Worm (Caenorhabditis elegans) whole organism, L1 larva: ENCODE results near the gene F35D2.2.

Source experiments
- C34B4.2 ChIP-seq: sonication (generic microtip); optimal IDR thresholded peaks from 2 replicates; lab custom pipeline; 2017; ENCODE audit warnings: mild to moderate bottlenecking, missing genetic modification characterization, missing compliant biosample characterization
- ama-1 ChIP-seq: fragments of 150-350 bp; optimal IDR thresholded peaks from 2 replicates; lab custom pipeline; 2014
- ceh-82 ChIP-seq, 3 experiments: fragments of 150-350 bp in 1 of 3; sonication (generic microtip) in 2 of 3; optimal IDR thresholded peaks; 2 replicates each; lab custom pipeline; 2014 to 2017; ENCODE audit warnings: missing biosample characterization in 3 of 3, missing genetic modification characterization in 3 of 3
- dsc-1 ChIP-seq: sonication (generic microtip); optimal IDR thresholded peaks from 2 replicates; lab custom pipeline; 2016; ENCODE audit warnings: mild to moderate bottlenecking, missing genetic modification characterization, missing compliant biosample characterization
- fos-1 ChIP-seq: fragments of 150-350 bp; optimal IDR thresholded peaks from 2 replicates; lab custom pipeline; 2014; ENCODE audit warnings: missing biosample characterization, missing genetic modification characterization
- lin-13 ChIP-seq: fragments of 150-350 bp; optimal IDR thresholded peaks from 2 replicates; lab custom pipeline; 2014; ENCODE audit warnings: missing biosample characterization, missing genetic modification reagents, missing genetic modification characterization
- mdl-1 ChIP-seq, 2 experiments: fragments of 150-350 bp; optimal IDR thresholded peaks; 2 replicates each; lab custom pipeline; 2014 to 2017; ENCODE audit warnings: missing biosample characterization in 2 of 2, missing genetic modification characterization in 2 of 2, inconsistent platforms in 1 of 2
- mep-1 ChIP-seq: fragments of 150-350 bp; optimal IDR thresholded peaks from 2 replicates; lab custom pipeline; 2014; ENCODE audit warnings: missing biosample characterization, missing genetic modification characterization
- nhr-28 ChIP-seq: fragments of 150-350 bp; optimal IDR thresholded peaks from 2 replicates; lab custom pipeline; 2014; ENCODE audit warnings: missing biosample characterization, missing genetic modification characterization
- pag-3 ChIP-seq: sonication (generic microtip); optimal IDR thresholded peaks from 2 replicates; lab custom pipeline; 2017; ENCODE audit warnings: missing genetic modification characterization, mild to moderate bottlenecking, missing compliant biosample characterization, antibody characterized with exemption, borderline replicate concordance; ENCODE audit not compliant: insufficient read depth
- zip-4 ChIP-seq: fragments of 200-800 bp; sonication (Bioruptor generic); optimal IDR thresholded peaks from 2 replicates; lab custom pipeline; 2018; ENCODE audit warnings: mild to moderate bottlenecking, missing genetic modification characterization, moderate library complexity, missing compliant biosample characterization

DNA sequence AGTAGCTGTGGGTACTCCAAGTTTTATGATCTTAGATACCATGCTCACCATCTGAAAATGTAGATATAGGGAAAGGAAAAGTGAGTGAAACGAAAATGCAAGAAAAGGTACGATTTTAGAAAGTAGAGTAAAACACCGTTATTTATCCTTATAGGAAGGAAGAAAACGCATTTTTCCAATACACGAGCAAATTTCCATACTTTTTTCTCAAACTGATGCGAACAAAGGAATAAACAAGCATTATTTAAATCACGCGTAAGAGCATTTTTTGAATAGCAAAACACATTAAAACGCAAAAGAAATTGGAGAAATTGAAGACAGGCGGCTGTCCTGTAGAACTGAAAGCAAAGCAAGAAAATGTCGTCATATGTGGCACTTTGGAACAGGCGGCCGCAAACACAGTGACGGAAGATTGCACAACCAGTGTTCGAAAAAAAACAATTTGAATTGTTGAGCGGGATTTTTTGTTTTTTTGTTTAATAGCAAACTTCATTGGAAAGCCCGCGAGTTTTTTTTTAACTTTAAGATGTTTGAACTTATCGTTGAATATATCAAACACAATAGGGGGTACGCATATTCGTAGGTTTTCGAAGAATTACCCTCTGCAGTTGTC, 24.6 kb downstream of the F35D2.2 start, which contains the start of gene pgam-5:
- TF ChIP-seq dsc-1 (no peak), mep-1 (tag; lab: Kevin White, UChicago) (no peak), zip-4 (GFP tag; lab: Kevin White, UChicago) (no peak), fos-1 (tag; lab: Kevin White, UChicago) (no peak), ceh-82 (tag; optimal IDR thresholded peaks at IDR 0.05; lab: Kevin White, UChicago) (no peak), nhr-28 (tag; lab: Kevin White, UChicago) (no peak), mdl-1 (tag; optimal IDR thresholded peaks at IDR 0.05; lab: Kevin White, UChicago) (no peak), ama-1 (no peak), pag-3 (tag; lab: Kevin White, UChicago) (no peak), C34B4.2 (tag; lab: Kevin White, UChicago) (no peak), lin-13 (no peak)
